Fruit fly (Drosophila melanogaster) whole organism, embryonic: ENCODE results near the gene mthl6.

Source experiments
- Aef1 ChIP-seq: fragments of 200-800 bp; sonication (Bioruptor generic); IDR thresholded peaks from 3 replicates; pipeline ENCODE4 v1.3.6; 2022; ENCODE audit warnings: missing biosample characterization, missing genetic modification characterization
- Awh ChIP-seq: fragments of 200-800 bp; sonication (Bioruptor generic); IDR thresholded peaks from 2 replicates; pipeline ENCODE4, ENCODE4 v1.3.6; 2022; ENCODE audit warnings: missing biosample characterization, missing genetic modification characterization
- CG11093 ChIP-seq: fragments of 200-800 bp; sonication (Bioruptor generic); IDR thresholded peaks from 3 replicates; pipeline ENCODE4 v1.3.6; 2022; ENCODE audit warnings: missing biosample characterization, missing genetic modification characterization
- CG12071 ChIP-seq: fragments of 200-800 bp; sonication (Bioruptor generic); optimal IDR thresholded peaks from 3 replicates; lab custom pipeline; 2018; ENCODE audit warnings: missing biosample characterization, mild to moderate bottlenecking, missing genetic modification characterization
- CG12236 ChIP-seq: fragments of 200-800 bp; sonication (Bioruptor generic); optimal IDR thresholded peaks from 2 replicates; lab custom pipeline; 2016; ENCODE audit warnings: missing biosample characterization, missing genetic modification characterization
- CG13424 ChIP-seq: fragments of 200-800 bp; sonication (Bioruptor generic); optimal IDR thresholded peaks from 2 replicates; lab custom pipeline; 2019; ENCODE audit warnings: missing biosample characterization, mild to moderate bottlenecking, missing genetic modification characterization, moderate library complexity
- CG14014 ChIP-seq: fragments of 200-800 bp; sonication (Bioruptor generic); IDR thresholded peaks from 2 replicates; pipeline ENCODE4 v1.3.6; 2022; ENCODE audit warnings: missing biosample characterization, missing genetic modification characterization
- CG16863 ChIP-seq: fragments of 200-800 bp; sonication (Bioruptor generic); optimal IDR thresholded peaks from 3 replicates; lab custom pipeline; 2016; ENCODE audit warnings: missing biosample characterization, missing genetic modification characterization
- CG1792 ChIP-seq: fragments of 200-800 bp; sonication (Bioruptor generic); optimal IDR thresholded peaks from 2 replicates; lab custom pipeline; 2016; ENCODE audit warnings: missing biosample characterization, missing genetic modification characterization
- CG18619 ChIP-seq: fragments of 200-800 bp; sonication (Bioruptor generic); optimal IDR thresholded peaks from 3 replicates; lab custom pipeline; 2017; ENCODE audit warnings: missing biosample characterization, mild to moderate bottlenecking, missing genetic modification characterization
- CG3407 ChIP-seq: fragments of 200-800 bp; sonication (Bioruptor generic); optimal IDR thresholded peaks from 2 replicates; lab custom pipeline; 2018; ENCODE audit warnings: missing biosample characterization, mild to moderate bottlenecking, missing genetic modification characterization
- CG4707 ChIP-seq: fragments of 200-800 bp; sonication (Bioruptor generic); optimal IDR thresholded peaks from 2 replicates; lab custom pipeline; 2018; ENCODE audit warnings: missing biosample characterization, mild to moderate bottlenecking, missing genetic modification characterization, moderate library complexity
- CG5953 ChIP-seq: fragments of 200-800 bp; sonication (Bioruptor generic); IDR thresholded peaks from 2 replicates; pipeline ENCODE4 v1.3.6; 2022; ENCODE audit warnings: missing biosample characterization, missing genetic modification characterization
- CG7271 ChIP-seq: fragments of 200-800 bp; sonication (Bioruptor generic); optimal IDR thresholded peaks from 2 replicates; lab custom pipeline; 2018; ENCODE audit warnings: missing biosample characterization, mild to moderate bottlenecking, missing genetic modification characterization, moderate library complexity
- CG7556 ChIP-seq: fragments of 200-800 bp; sonication (Bioruptor generic); optimal IDR thresholded peaks from 2 replicates; lab custom pipeline; 2017; ENCODE audit warnings: missing biosample characterization, mild to moderate bottlenecking, missing genetic modification characterization
- CG9437 ChIP-seq: fragments of 200-800 bp; sonication (Bioruptor generic); optimal IDR thresholded peaks from 2 replicates; lab custom pipeline; 2018; ENCODE audit warnings: missing biosample characterization, mild to moderate bottlenecking, missing genetic modification characterization
- CoRest ChIP-seq: fragments of 200-800 bp; sonication (Bioruptor generic); optimal IDR thresholded peaks from 3 replicates; lab custom pipeline; 2018; ENCODE audit warnings: missing biosample characterization, mild to moderate bottlenecking, missing genetic modification characterization, moderate library complexity
- Dad ChIP-seq: fragments of 200-800 bp; sonication (Bioruptor generic); optimal IDR thresholded peaks from 3 replicates; lab custom pipeline; 2016; ENCODE audit warnings: missing biosample characterization, missing genetic modification characterization
- Dp ChIP-seq: fragments of 200-800 bp; sonication (Bioruptor generic); optimal IDR thresholded peaks from 2 replicates; lab custom pipeline; 2018; ENCODE audit warnings: missing biosample characterization, mild to moderate bottlenecking, missing genetic modification characterization, moderate library complexity
- E2f1 ChIP-seq: fragments of 200-800 bp; sonication (Bioruptor generic); IDR thresholded peaks from 2 replicates; pipeline ENCODE4 v1.3.6; 2022; ENCODE audit warnings: missing biosample characterization, missing genetic modification characterization
- Fer2 ChIP-seq: fragments of 200-800 bp; sonication (Bioruptor generic); optimal IDR thresholded peaks from 2 replicates; lab custom pipeline; 2018; ENCODE audit warnings: missing biosample characterization, mild to moderate bottlenecking, missing genetic modification characterization, moderate library complexity
- HmgZ ChIP-seq: fragments of 200-800 bp; sonication (Bioruptor generic); optimal IDR thresholded peaks from 2 replicates; lab custom pipeline; 2018; ENCODE audit warnings: missing biosample characterization, mild to moderate bottlenecking, missing genetic modification characterization
- Lim3 ChIP-seq: fragments of 200-800 bp; sonication (Bioruptor generic); IDR thresholded peaks from 2 replicates; pipeline ENCODE4 v1.3.6; 2022; ENCODE audit warnings: missing biosample characterization, missing genetic modification characterization
- Lpt ChIP-seq: fragments of >200 bp; optimal IDR thresholded peaks from 2 replicates; lab custom pipeline; 2018; ENCODE audit warnings: missing biosample characterization, missing genetic modification characterization
- NK7.1 ChIP-seq: fragments of 200-800 bp; sonication (Bioruptor generic); optimal IDR thresholded peaks from 3 replicates; lab custom pipeline; 2016; ENCODE audit warnings: missing biosample characterization, missing genetic modification characterization
- Rfx ChIP-seq: fragments of 200-800 bp; sonication (Bioruptor generic); IDR thresholded peaks from 2 replicates; pipeline ENCODE4 v1.3.6; 2022; ENCODE audit warnings: missing biosample characterization, missing genetic modification characterization
- Sin3A ChIP-seq: fragments of >200 bp; optimal IDR thresholded peaks from 2 replicates; lab custom pipeline; 2018
- Six4 ChIP-seq: fragments of 200-800 bp; sonication (Bioruptor generic); optimal IDR thresholded peaks from 2 replicates; lab custom pipeline; 2016; ENCODE audit warnings: missing biosample characterization, missing genetic modification characterization
- Ssrp ChIP-seq: fragments of 200-800 bp; sonication (Bioruptor generic); optimal IDR thresholded peaks from 2 replicates; lab custom pipeline; 2018; ENCODE audit warnings: missing biosample characterization, mild to moderate bottlenecking, missing genetic modification characterization, moderate library complexity
- bowl ChIP-seq: fragments of 200-800 bp; sonication (Bioruptor generic); IDR thresholded peaks from 2 replicates; pipeline ENCODE4 v1.3.6; 2022; ENCODE audit warnings: missing biosample characterization, missing genetic modification characterization
- cato ChIP-seq: fragments of 200-800 bp; sonication (Bioruptor generic); optimal IDR thresholded peaks from 2 replicates; lab custom pipeline; 2016; ENCODE audit warnings: missing biosample characterization, missing genetic modification characterization, borderline replicate concordance
- caup ChIP-seq: fragments of 200-800 bp; sonication (Bioruptor generic); optimal IDR thresholded peaks from 3 replicates; lab custom pipeline; 2017; ENCODE audit warnings: missing biosample characterization, mild to moderate bottlenecking, missing genetic modification characterization, moderate library complexity; ENCODE audit not compliant: severe bottlenecking
- chif ChIP-seq, 2 experiments: fragments of 200-800 bp; sonication (Bioruptor generic); optimal IDR thresholded peaks; 3 replicates each; lab custom pipeline; 2016; ENCODE audit warnings: missing biosample characterization in 2 of 2, missing genetic modification characterization in 2 of 2
- chn ChIP-seq: fragments of 200-800 bp; sonication (Bioruptor generic); optimal IDR thresholded peaks from 2 replicates; lab custom pipeline; 2016; ENCODE audit warnings: missing biosample characterization, missing genetic modification characterization
- da ChIP-seq: fragments of 200-800 bp; sonication (Bioruptor generic); optimal IDR thresholded peaks from 2 replicates; lab custom pipeline; 2016; ENCODE audit warnings: missing biosample characterization, missing genetic modification characterization
- dm ChIP-seq: fragments of 200-800 bp; sonication (Bioruptor generic); optimal IDR thresholded peaks from 3 replicates; lab custom pipeline; 2016; ENCODE audit warnings: missing biosample characterization, missing genetic modification characterization
- gcm ChIP-seq: fragments of 200-800 bp; sonication (Bioruptor generic); optimal IDR thresholded peaks from 2 replicates; lab custom pipeline; 2019; ENCODE audit warnings: missing biosample characterization, mild to moderate bottlenecking, missing genetic modification characterization, moderate library complexity
- gcm2 ChIP-seq: fragments of 200-800 bp; sonication (Bioruptor generic); optimal IDR thresholded peaks from 2 replicates; lab custom pipeline; 2016; ENCODE audit warnings: missing biosample characterization, missing genetic modification characterization
- insv ChIP-seq, 2 experiments: fragments of 200-800 bp; sonication (Bioruptor generic); optimal IDR thresholded peaks; 3 replicates each; lab custom pipeline; 2016 to 2018; ENCODE audit warnings: missing biosample characterization in 2 of 2, missing genetic modification characterization in 2 of 2
- jigr1 ChIP-seq: fragments of 200-800 bp; sonication (Bioruptor generic); IDR thresholded peaks from 3 replicates; pipeline ENCODE4 v1.3.6; 2022; ENCODE audit warnings: missing biosample characterization, missing genetic modification characterization
- kay ChIP-seq: fragments of 200-800 bp; sonication (Bioruptor generic); optimal IDR thresholded peaks from 2 replicates; lab custom pipeline; 2016; ENCODE audit warnings: missing biosample characterization, missing genetic modification characterization
- lbe ChIP-seq: fragments of 200-800 bp; sonication (Bioruptor generic); optimal IDR thresholded peaks from 2 replicates; lab custom pipeline; 2016; ENCODE audit warnings: missing biosample characterization, mild to moderate bottlenecking, missing genetic modification characterization
- lmd ChIP-seq: fragments of 200-800 bp; sonication (Bioruptor generic); IDR thresholded peaks from 2 replicates; pipeline ENCODE4 v1.3.6; 2022; ENCODE audit warnings: missing biosample characterization, missing genetic modification characterization
- oc ChIP-seq: fragments of 200-800 bp; sonication (Bioruptor generic); optimal IDR thresholded peaks from 2 replicates; lab custom pipeline; 2018; ENCODE audit warnings: missing biosample characterization, mild to moderate bottlenecking, missing genetic modification characterization, moderate library complexity
- pb ChIP-seq: fragments of 200-800 bp; sonication (Bioruptor generic); optimal IDR thresholded peaks from 3 replicates; lab custom pipeline; 2016; ENCODE audit warnings: missing biosample characterization, missing genetic modification characterization
- pros ChIP-seq: fragments of 200-800 bp; sonication (Bioruptor generic); optimal IDR thresholded peaks from 3 replicates; lab custom pipeline; 2019; ENCODE audit warnings: missing biosample characterization, mild to moderate bottlenecking, missing genetic modification characterization, moderate library complexity
- sd ChIP-seq: fragments of 200-800 bp; sonication (Bioruptor generic); optimal IDR thresholded peaks from 3 replicates; lab custom pipeline; 2018; ENCODE audit warnings: missing biosample characterization, mild to moderate bottlenecking, missing genetic modification characterization, moderate library complexity
- sisA ChIP-seq: fragments of 200-800 bp; sonication (Bioruptor generic); IDR thresholded peaks from 2 replicates; pipeline ENCODE4 v1.3.6; 2022; ENCODE audit warnings: missing biosample characterization, missing genetic modification characterization
- so ChIP-seq: fragments of 200-800 bp; sonication (Bioruptor generic); IDR thresholded peaks from 3 replicates; pipeline ENCODE4 v1.3.6; 2022; ENCODE audit warnings: missing biosample characterization, missing genetic modification characterization
- tin ChIP-seq: fragments of 200-800 bp; sonication (Bioruptor generic); optimal IDR thresholded peaks from 3 replicates; lab custom pipeline; 2016; ENCODE audit warnings: missing biosample characterization, missing genetic modification characterization
- toy ChIP-seq: fragments of 200-800 bp; sonication (Bioruptor generic); IDR thresholded peaks from 2 replicates; pipeline ENCODE4 v1.3.6; 2022; ENCODE audit warnings: missing biosample characterization, missing genetic modification characterization
- yki ChIP-seq: fragments of >200 bp; optimal IDR thresholded peaks from 3 replicates; lab custom pipeline; 2018

The mthl6 gene

dm6 chr3L:7528380-7529080, 42.8 kb downstream of the mthl6 start, which contains the start of gene lqf (continued):
- TF ChIP-seq lmd (GFP tag; lab: Robert Waterston, UW) = no peak
- no peak for TF ChIP-seq cato (GFP tag; lab: Kevin White, UChicago)
- TF ChIP-seq lbe = no peak
- no peak for TF ChIP-seq chn (GFP tag; lab: Kevin White, UChicago)
- no peak for TF ChIP-seq Lim3 (GFP tag; lab: Robert Waterston, UW)
- TF ChIP-seq kay (GFP tag; lab: Kevin White, UChicago) = no peak
- TF ChIP-seq chif (GFP tag; optimal IDR thresholded peaks at IDR 0.05; lab: Kevin White, UChicago) = no peak
- TF ChIP-seq gcm (GFP tag; lab: Kevin White, UChicago) = no peak
- TF ChIP-seq insv (GFP tag; optimal IDR thresholded peaks at IDR 0.05; lab: Kevin White, UChicago) = no peak
- no peak for TF ChIP-seq CG5953 (GFP tag; lab: Robert Waterston, UW)
- no peak for TF ChIP-seq oc (tag; lab: Kevin White, UChicago)
- no peak for TF ChIP-seq CG1792 (GFP tag; lab: Kevin White, UChicago)
- no peak for TF ChIP-seq HmgZ (tag; lab: Kevin White, UChicago)
- no peak for TF ChIP-seq CG16863 (GFP tag; lab: Kevin White, UChicago)
- TF ChIP-seq Dp (GFP tag; lab: Kevin White, UChicago) = peak; percentile 77
- peak; percentile 24; the same call in 1 of the 2 replicates for TF ChIP-seq Rfx
- TF ChIP-seq CG18619 (GFP tag; lab: Kevin White, UChicago) = peak; percentile 5
- TF ChIP-seq CG3407 (GFP tag; lab: Kevin White, UChicago) = no peak
- TF ChIP-seq CG12071 = no peak
- no peak for TF ChIP-seq Dad
- TF ChIP-seq NK7.1 = no peak
- TF ChIP-seq pros (GFP tag; lab: Kevin White, UChicago) = no peak
- no peak for TF ChIP-seq Sin3A (lab: Kevin White, UChicago)
- peak; percentile 38 for TF ChIP-seq CG13424 (tag; lab: Kevin White, UChicago)
- TF ChIP-seq toy (GFP tag; lab: Robert Waterston, UW) = no peak
- no peak for TF ChIP-seq bowl (GFP tag; lab: Robert Waterston, UW)
- TF ChIP-seq sisA = no peak
- TF ChIP-seq so (GFP tag; lab: Robert Waterston, UW) = no peak
- TF ChIP-seq CG7271 (tag; lab: Kevin White, UChicago) = no peak
- no peak for TF ChIP-seq CG4707 (GFP tag; lab: Kevin White, UChicago)
- no peak for TF ChIP-seq E2f1 (GFP tag; lab: Robert Waterston, UW)
- TF ChIP-seq CoRest = peak; percentile 53
- no peak for TF ChIP-seq CG9437 (GFP tag; lab: Kevin White, UChicago)
- TF ChIP-seq tin = no peak
- TF ChIP-seq pb = no peak
- TF ChIP-seq Fer2 (tag; lab: Kevin White, UChicago) = no peak
- TF ChIP-seq Awh = no peak
- TF ChIP-seq CG12236 (GFP tag; lab: Kevin White, UChicago) = no peak
- no peak for TF ChIP-seq gcm2 (GFP tag; lab: Kevin White, UChicago)
- TF ChIP-seq Ssrp (tag; lab: Kevin White, UChicago) = no peak
- TF ChIP-seq jigr1 = no peak; the same call in 2 of the 3 replicates
- TF ChIP-seq Lpt = no peak
- no peak for TF ChIP-seq dm
- TF ChIP-seq yki (lab: Kevin White, UChicago) = no peak
- no peak for TF ChIP-seq sd (tag; lab: Kevin White, UChicago)
- peak; percentile 30 for TF ChIP-seq CG7556 (GFP tag; lab: Kevin White, UChicago)
- no peak for TF ChIP-seq da (GFP tag; lab: Kevin White, UChicago)
- no peak for TF ChIP-seq Aef1 (GFP tag; lab: Robert Waterston, UW)
- no peak for TF ChIP-seq CG14014 (GFP tag; lab: Robert Waterston, UW)
- TF ChIP-seq caup = no peak
- TF ChIP-seq Six4 (GFP tag; lab: Kevin White, UChicago) = no peak
- TF ChIP-seq CG11093 (GFP tag; lab: Robert Waterston, UW) = no peak
